Worm (Caenorhabditis elegans) whole organism, L2 larva: ENCODE results near the gene K03B4.2.

Source experiments
- Y55F3AM.14 ChIP-seq: fragments of 200-800 bp; sonication (Bioruptor generic); optimal IDR thresholded peaks from 2 replicates; lab custom pipeline; 2018; ENCODE audit warnings: mild to moderate bottlenecking, missing genetic modification characterization, missing compliant biosample characterization
- ama-1 ChIP-seq: fragments of 150-350 bp; optimal IDR thresholded peaks from 2 replicates; lab custom pipeline; 2018; ENCODE audit warnings: inconsistent platforms
- elt-3 ChIP-seq: sonication (generic microtip); optimal IDR thresholded peaks from 2 replicates; lab custom pipeline; 2017; ENCODE audit warnings: missing biosample characterization, missing genetic modification characterization
- unc-39 ChIP-seq: fragments of 150-350 bp; optimal IDR thresholded peaks from 2 replicates; lab custom pipeline; 2014; ENCODE audit warnings: missing biosample characterization, missing genetic modification characterization
- unc-62 ChIP-seq: fragments of 150-350 bp; optimal IDR thresholded peaks from 2 replicates; lab custom pipeline; 2014; ENCODE audit warnings: missing biosample characterization, missing genetic modification reagents, missing genetic modification characterization

DNA sequence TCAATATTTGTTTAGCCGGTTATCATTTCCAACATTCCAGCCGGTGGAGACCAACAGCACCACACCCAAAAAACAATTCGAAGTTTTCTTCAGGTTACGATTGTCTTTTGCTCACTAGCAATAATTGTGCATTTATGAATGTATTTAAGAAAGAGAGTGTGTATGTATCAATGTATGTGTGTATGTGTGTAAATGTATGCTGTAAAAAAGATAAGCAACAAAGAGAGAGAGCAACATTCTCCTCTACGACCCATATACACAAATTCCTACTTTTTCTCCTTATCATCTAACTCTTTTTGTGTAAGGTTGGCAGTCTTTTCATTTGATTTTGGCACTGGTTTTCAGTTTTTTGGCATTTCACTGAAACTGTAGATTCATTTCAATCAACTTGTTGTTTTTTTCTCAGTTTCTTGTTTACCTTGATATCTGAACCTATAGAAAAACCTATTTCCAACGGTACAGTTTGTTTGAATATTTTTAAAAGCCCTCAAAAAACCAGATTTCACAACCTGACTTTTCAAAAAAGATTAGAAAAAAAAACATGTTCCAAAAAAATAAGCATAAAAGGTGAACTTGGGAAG, 33.2 kb downstream of the K03B4.2 start:
- TF ChIP-seq unc-39 (tag; lab: Kevin White, UChicago) (no peak), unc-62 (GFP tag; lab: Kevin White, UChicago) (no peak), elt-3 (tag; lab: Kevin White, UChicago) (no peak), ama-1 (lab: Kevin White, UChicago) (no peak), Y55F3AM.14 (GFP tag; lab: Kevin White, UChicago) (no peak)
